Worm (Caenorhabditis elegans) whole organism, young adult: ENCODE data around the gene dpy-23.
"Not testable (repeated sequence)": the region's sequence is repeated elsewhere in the genome, so short reads cannot be mapped to it uniquely, and the experiment has no call there.

Experiments used
- C17E4.6 ChIP-seq: fragments of 200-800 bp; sonication (Bioruptor generic); IDR thresholded peaks from 2 replicates; pipeline ENCODE4 v1.3.6; 2022; ENCODE audit warnings: missing genetic modification reagents, missing genetic modification characterization, missing compliant biosample characterization
- K12H6.12 ChIP-seq: fragments of 200-800 bp; sonication (Bioruptor generic); optimal IDR thresholded peaks from 2 replicates; lab custom pipeline; 2018; ENCODE audit warnings: mild to moderate bottlenecking, missing genetic modification characterization, missing compliant biosample characterization
- ama-1 ChIP-seq, 3 experiments: fragments of 150-350 bp in 1 of 3; sonication (generic microtip) in 2 of 3; optimal IDR thresholded peaks; 2 replicates each; lab custom pipeline; 2014 to 2018; ENCODE audit warnings: missing biosample characterization in 2 of 3, missing genetic modification characterization in 2 of 3, missing genetic modification reagents in 2 of 3
- attf-3 ChIP-seq: fragments of 200-800 bp; sonication (Bioruptor generic); conservative IDR thresholded peaks from 2 replicates; pipeline ENCODE4 v1.3.6; 2022; ENCODE audit warnings: missing genetic modification reagents, missing genetic modification characterization, missing compliant biosample characterization
- fkh-3 ChIP-seq: sonication (generic microtip); optimal IDR thresholded peaks from 2 replicates; lab custom pipeline; 2016; ENCODE audit warnings: mild to moderate bottlenecking, missing genetic modification characterization, missing compliant biosample characterization
- madf-8 ChIP-seq: fragments of 200-800 bp; sonication (Bioruptor generic); conservative IDR thresholded peaks from 2 replicates; pipeline ENCODE4 v1.3.6; 2022; ENCODE audit warnings: missing genetic modification reagents, missing genetic modification characterization, missing compliant biosample characterization
- pha-4 ChIP-seq: fragments of 150-350 bp; sonication (generic microtip); optimal IDR thresholded peaks from 2 replicates; lab custom pipeline; 2014; ENCODE audit warnings: missing biosample characterization, missing genetic modification reagents, missing genetic modification characterization
- rcor-1 ChIP-seq: fragments of 200-800 bp; sonication (Bioruptor generic); IDR thresholded peaks from 2 replicates; pipeline ENCODE4 v1.3.6; 2022; ENCODE audit warnings: missing genetic modification reagents, missing genetic modification characterization, missing compliant biosample characterization
- snpc-3.4 ChIP-seq: sonication (generic microtip); optimal IDR thresholded peaks from 2 replicates; lab custom pipeline; 2017; ENCODE audit warnings: missing genetic modification characterization, mild to moderate bottlenecking, missing compliant biosample characterization, antibody characterized with exemption, moderate library complexity, missing genotype, missing genetic modification reagents
- snpc-4 ChIP-seq, 5 experiments: fragments of 150-350 bp in 1 of 5; sonication (generic microtip) in 4 of 5; optimal IDR thresholded peaks; 2 replicates each; lab custom pipeline; 2014 to 2018; ENCODE audit warnings: missing genetic modification characterization in 5 of 5, missing biosample characterization in 3 of 5, antibody characterized with exemption in 2 of 5, mild to moderate bottlenecking in 2 of 5, missing compliant biosample characterization in 2 of 5, missing genotype in 2 of 5, moderate library complexity in 2 of 5, missing genetic modification reagents in 1 of 5
- tbp1 ChIP-seq: fragments of 200-800 bp; sonication (Bioruptor generic); optimal IDR thresholded peaks from 2 replicates; lab custom pipeline; 2018; ENCODE audit warnings: mild to moderate bottlenecking, missing genetic modification characterization, missing compliant biosample characterization
- tbx-9 ChIP-seq: sonication (generic microtip); optimal IDR thresholded peaks from 2 replicates; lab custom pipeline; 2016; ENCODE audit warnings: borderline replicate concordance, missing genetic modification characterization, inconsistent platforms, missing compliant biosample characterization
- tlf-1 ChIP-seq: fragments of 200-800 bp; sonication (Bioruptor generic); optimal IDR thresholded peaks from 2 replicates; lab custom pipeline; 2018; ENCODE audit warnings: mild to moderate bottlenecking, missing genetic modification characterization, missing compliant biosample characterization
- unc-62 ChIP-seq: fragments of 150-350 bp; optimal IDR thresholded peaks from 2 replicates; lab custom pipeline; 2014; ENCODE audit warnings: missing biosample characterization, missing genetic modification reagents, missing genetic modification characterization

DNA sequence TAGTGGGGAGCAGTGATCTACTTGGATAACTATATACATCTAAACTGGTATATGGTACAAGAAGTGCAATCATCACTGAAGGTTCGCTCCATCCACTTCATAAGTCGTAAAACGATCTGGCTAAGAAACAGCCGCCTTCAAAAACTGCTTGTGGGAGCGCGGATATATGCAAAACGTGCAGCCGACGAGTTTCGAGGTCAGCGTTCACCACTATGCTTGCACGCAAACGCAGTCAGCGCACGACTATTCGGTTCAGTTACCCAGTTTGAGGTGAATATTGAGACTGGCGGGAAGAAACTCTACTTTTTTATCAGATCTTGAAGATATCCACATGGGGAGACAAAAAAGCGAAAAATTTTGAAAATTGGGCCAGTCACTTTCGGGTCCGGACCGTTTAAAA, 5.3 kb downstream of the dpy-23 start:
- TF ChIP-seq pha-4 (tag; lab: Kevin White, UChicago); unc-62 (GFP tag; lab: Kevin White, UChicago); snpc-3.4 (tag; lab: Kevin White, UChicago); attf-3 (GFP tag; lab: Robert Waterston, UW); rcor-1 (GFP tag; lab: Robert Waterston, UW); K12H6.12 (tag; lab: Kevin White, UChicago); tbx-9 (tag; lab: Kevin White, UChicago); ama-1 (optimal IDR thresholded peaks at IDR 0.05; lab: Kevin White, UChicago); ama-1 (GFP tag; optimal IDR thresholded peaks at IDR 0.05; lab: Kevin White, UChicago); fkh-3 (tag; lab: Kevin White, UChicago); snpc-4 (GFP tag; optimal IDR thresholded peaks at IDR 0.05; lab: Kevin White, UChicago); C17E4.6 (GFP tag; lab: Robert Waterston, UW); tlf-1 (GFP tag; lab: Kevin White, UChicago); tbp1 (GFP tag; lab: Kevin White, UChicago); madf-8 (GFP tag; lab: Robert Waterston, UW): not testable (repeated sequence)
- TF ChIP-seq snpc-4 (tag; optimal IDR thresholded peaks at IDR 0.05; lab: Kevin White, UChicago), result peak in 2 of 4 experiments; percentile 67 to 75
